Worm (Caenorhabditis elegans): Measurements from ENCODE around the gene D1005.2.
"Not testable (repeated sequence)": the region's sequence is repeated elsewhere in the genome, so short reads cannot be mapped to it uniquely, and the experiment has no call there.

D1005.2 gene

ce11 chrX:1420524-1420923 lies 38.3 kb upstream of the D1005.2 start:
- TF ChIP-seq snpc-4 (tag; optimal IDR thresholded peaks at IDR 0.05), result peak; percentile 10
- peak; percentile 40 for TF ChIP-seq elt-2 (tag; optimal IDR thresholded peaks at IDR 0.05)
- no peak for TF ChIP-seq pqm-1 (tag; optimal IDR thresholded peaks at IDR 0.05)
- no peak for TF ChIP-seq nfya-1 (tag; optimal IDR thresholded peaks at IDR 0.05; ENCODE audit: insufficient read depth)
- peak; percentile 97 for TF ChIP-seq skn-1 (tag; optimal IDR thresholded peaks at IDR 0.05)

- peak; percentile 48 for TF ChIP-seq elt-2 (tag; optimal IDR thresholded peaks at IDR 0.05)
These were observed 36.6 kb upstream of the D1005.2 start for ce11 chrX:1422221-1422620.

ce11 chrX:1424509-1424908 lies 34.3 kb upstream of the D1005.2 start, which contains the start of gene F19G12.3:
F19G12.3 (plus strand) TSS chrX:1424809.
- TF ChIP-seq jun-1 (tag; optimal IDR thresholded peaks at IDR 0.05), result no peak
- TF ChIP-seq ZK546.5 (tag; optimal IDR thresholded peaks at IDR 0.05), result no peak
- no peak for TF ChIP-seq fkh-2 (tag; optimal IDR thresholded peaks at IDR 0.05)
- no peak for TF ChIP-seq R02D3.7 (tag; optimal IDR thresholded peaks at IDR 0.05)
- no peak for TF ChIP-seq mml-1 (tag; optimal IDR thresholded peaks at IDR 0.05)
- no peak for TF ChIP-seq snpc-4 (tag; optimal IDR thresholded peaks at IDR 0.05)
- no peak for TF ChIP-seq zag-1 (tag; optimal IDR thresholded peaks at IDR 0.05)
- TF ChIP-seq ceh-9 (tag; optimal IDR thresholded peaks at IDR 0.05), result no peak
- TF ChIP-seq pha-4 (tag; optimal IDR thresholded peaks at IDR 0.05), result no peak
- no peak for TF ChIP-seq ceh-82 (tag; optimal IDR thresholded peaks at IDR 0.05)
- TF ChIP-seq unc-62 (GFP tag; optimal IDR thresholded peaks at IDR 0.05), result no peak
- no peak for TF ChIP-seq lin-15B (tag; optimal IDR thresholded peaks at IDR 0.05)
- TF ChIP-seq egl-5 (tag; optimal IDR thresholded peaks at IDR 0.05), result no peak
- TF ChIP-seq nhr-12 (tag; optimal IDR thresholded peaks at IDR 0.05), result no peak
- TF ChIP-seq ceh-16 (tag; optimal IDR thresholded peaks at IDR 0.05), result no peak
- TF ChIP-seq mdl-1 (tag; optimal IDR thresholded peaks at IDR 0.05), result no peak

DNA sequence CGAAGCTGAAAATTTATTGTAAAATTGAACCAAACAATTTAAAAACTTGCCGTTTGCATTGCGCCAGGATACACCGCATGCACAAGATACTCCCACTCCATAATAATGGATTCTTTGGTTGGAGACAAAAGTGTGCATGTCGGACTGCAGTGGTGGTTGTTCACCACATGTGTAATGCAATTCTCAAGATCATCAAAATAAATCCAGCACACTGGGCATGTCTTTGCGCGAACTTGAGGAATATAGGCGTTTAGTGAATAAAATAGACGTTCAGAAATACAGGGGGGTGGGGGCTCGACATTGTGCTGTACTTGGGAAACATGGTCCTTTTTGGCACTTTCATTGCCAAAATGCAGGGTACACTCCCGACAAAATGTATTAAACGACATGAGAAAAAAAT lies 32.4 kb upstream of the D1005.2 start, which contains the start of gene F19G12.11:
Gene F19G12.11 (minus strand): TSS at position 101 of the 400 bp plus-strand sequence.
- TF ChIP-seq ztf-4 (tag; optimal IDR thresholded peaks at IDR 0.05), result no peak
- TF ChIP-seq elt-1 (tag; optimal IDR thresholded peaks at IDR 0.05), result no peak
- TF ChIP-seq tbx-2 (tag; optimal IDR thresholded peaks at IDR 0.05), result no peak
- no peak for TF ChIP-seq elt-2 (tag; optimal IDR thresholded peaks at IDR 0.05)
- no peak for TF ChIP-seq nhr-67 (tag; optimal IDR thresholded peaks at IDR 0.05)
- no peak for TF ChIP-seq nhr-76 (tag; optimal IDR thresholded peaks at IDR 0.05)
- TF ChIP-seq jun-1 (tag; optimal IDR thresholded peaks at IDR 0.05), result no peak
- no peak for TF ChIP-seq pqm-1 (tag; optimal IDR thresholded peaks at IDR 0.05)
- no peak for TF ChIP-seq ceh-16 (tag; optimal IDR thresholded peaks at IDR 0.05)
- no peak for TF ChIP-seq ztf-11 (tag; optimal IDR thresholded peaks at IDR 0.05)
- no peak for TF ChIP-seq zag-1 (tag; optimal IDR thresholded peaks at IDR 0.05)
- no peak for TF ChIP-seq ZK546.5 (tag; optimal IDR thresholded peaks at IDR 0.05)
- no peak for TF ChIP-seq fkh-10 (GFP tag; optimal IDR thresholded peaks at IDR 0.05)
- TF ChIP-seq unc-62 (GFP tag; optimal IDR thresholded peaks at IDR 0.05), result no peak
- TF ChIP-seq fkh-2 (tag; optimal IDR thresholded peaks at IDR 0.05), result no peak

- TF ChIP-seq ZK546.5 (tag; optimal IDR thresholded peaks at IDR 0.05); fkh-10 (GFP tag; optimal IDR thresholded peaks at IDR 0.05); unc-39 (tag; optimal IDR thresholded peaks at IDR 0.05): not testable (repeated sequence)
These were observed 28.1 kb upstream of the D1005.2 start, which contains the start of gene F19G12.1 for ce11 chrX:1430707-1431106. F19G12.1 (plus strand) TSS chrX:1431007.

ce11 chrX:1437097-1437496 lies 21.7 kb upstream of the D1005.2 start:
- no peak for TF ChIP-seq unc-39 (tag; optimal IDR thresholded peaks at IDR 0.05)
- TF ChIP-seq ceh-82 (tag; optimal IDR thresholded peaks at IDR 0.05), result no peak
- TF ChIP-seq lin-39 (tag; optimal IDR thresholded peaks at IDR 0.05), result peak; percentile 19
- no peak for TF ChIP-seq nhr-23 (tag; optimal IDR thresholded peaks at IDR 0.05)
- peak; percentile 20 for TF ChIP-seq ceh-28 (tag; optimal IDR thresholded peaks at IDR 0.05)
- TF ChIP-seq lsy-12 (tag; optimal IDR thresholded peaks at IDR 0.05), result no peak
- TF ChIP-seq hmg-11 (tag; optimal IDR thresholded peaks at IDR 0.05), result peak; percentile 45
- no peak for TF ChIP-seq aly-2 (tag; optimal IDR thresholded peaks at IDR 0.05)
- TF ChIP-seq jun-1 (tag; optimal IDR thresholded peaks at IDR 0.05), result no peak
- TF ChIP-seq eor-1 (tag; optimal IDR thresholded peaks at IDR 0.05), result no peak
- no peak for TF ChIP-seq ceh-16 (tag; optimal IDR thresholded peaks at IDR 0.05)
- TF ChIP-seq nhr-11 (tag; optimal IDR thresholded peaks at IDR 0.05), result no peak
- TF ChIP-seq sea-2 (GFP tag; optimal IDR thresholded peaks at IDR 0.05), result no peak
- no peak for TF ChIP-seq mml-1 (tag; optimal IDR thresholded peaks at IDR 0.05)
- TF ChIP-seq elt-2 (tag; optimal IDR thresholded peaks at IDR 0.05), result no peak
- TF ChIP-seq pha-4 (tag; optimal IDR thresholded peaks at IDR 0.05), result no peak
- peak; percentile 28 for TF ChIP-seq snpc-4 (tag; optimal IDR thresholded peaks at IDR 0.05)
- no peak for TF ChIP-seq zag-1 (tag; optimal IDR thresholded peaks at IDR 0.05)
- TF ChIP-seq nhr-67 (tag; optimal IDR thresholded peaks at IDR 0.05), result no peak
- TF ChIP-seq egl-5 (tag; optimal IDR thresholded peaks at IDR 0.05), result no peak
- TF ChIP-seq ztf-4 (tag; optimal IDR thresholded peaks at IDR 0.05), result no peak
- no peak for TF ChIP-seq unc-62 (GFP tag; optimal IDR thresholded peaks at IDR 0.05)
- no peak for TF ChIP-seq daf-12 (tag; optimal IDR thresholded peaks at IDR 0.05)
